Fruit fly (Drosophila melanogaster): ENCODE results near the gene Cbs.
A peak's percentile ranks its signal among the peaks of the same experiment; 100 is the strongest.

Gene Cbs

dm6 chrX:21080335-21080734 lies 35.4 kb downstream of the Cbs start (continued):
- TF ChIP-seq CG17568 (GFP tag; optimal IDR thresholded peaks at IDR 0.05) (no peak), CG2678 (tag; optimal IDR thresholded peaks at IDR 0.05) (no peak), CG4854 (GFP tag; optimal IDR thresholded peaks at IDR 0.05) (no peak)

- peak; percentile 93 for TF ChIP-seq CG31365 (tag; optimal IDR thresholded peaks at IDR 0.05)
- peak; percentile 59 for TF ChIP-seq CG8290 (GFP tag; optimal IDR thresholded peaks at IDR 0.05)
- peak in 1 of 2 experiments; percentile 55 for TF ChIP-seq CG8290 (tag; optimal IDR thresholded peaks at IDR 0.05)
- peak; percentile 22 for TF ChIP-seq Ets65A (GFP tag)
- 0 out of 3 replicates have a peak, but pooled peaks have one; percentile 27 for TF ChIP-seq CG6791 (GFP tag; IDR thresholded peaks at IDR 0.05; ENCODE audit: partially characterized antibody)
- TF ChIP-seq sens (GFP tag) = peak; percentile 7
- 0 out of 3 replicates have a peak, but pooled peaks have one; percentile 47 for TF ChIP-seq CG2199 (GFP tag; IDR thresholded peaks at IDR 0.05)
- TF ChIP-seq mirr (GFP tag; optimal IDR thresholded peaks at IDR 0.05) = no peak
- TF ChIP-seq scrt (GFP tag; optimal IDR thresholded peaks at IDR 0.05) = no peak
- peak; percentile 67 for TF ChIP-seq stwl (tag; optimal IDR thresholded peaks at IDR 0.05)
- peak in 1 of 2 experiments; percentile 61 for TF ChIP-seq Dfd (GFP tag; optimal IDR thresholded peaks at IDR 0.05)
- TF ChIP-seq CG32772 (GFP tag; IDR thresholded peaks at IDR 0.05) = no peak
- TF ChIP-seq emc (GFP tag; optimal IDR thresholded peaks at IDR 0.05) = no peak
These were observed 38.3 kb downstream of the Cbs start for dm6 chrX:21083246-21083645.

- TF ChIP-seq Deaf1 (tag; optimal IDR thresholded peaks at IDR 0.05) = peak; percentile 56
- TF ChIP-seq toy (GFP tag; IDR thresholded peaks at IDR 0.05) = no peak
- TF ChIP-seq CG1832 (GFP tag; optimal IDR thresholded peaks at IDR 0.05) = no peak
These were observed 48.6 kb downstream of the Cbs start, which contains the start of gene stg1 for dm6 chrX:21093544-21093943. TSS of gene stg1 (plus strand) at chrX:21093844.

All from whole organism, embryonic.